Fruit fly (Drosophila melanogaster): ENCODE measurements around the gene Rpn3.

Rpn3 gene

dm6 chr2L:19068393-19068792, 16.8 kb downstream of the Rpn3 start:
- TF ChIP-seq D1 (tag; optimal IDR thresholded peaks at IDR 0.05), result no peak
- no peak for TF ChIP-seq CG8159 (tag; optimal IDR thresholded peaks at IDR 0.05)
- TF ChIP-seq CG15710 (tag; optimal IDR thresholded peaks at IDR 0.05), result no peak
- no peak for TF ChIP-seq CG10348 (GFP tag; IDR thresholded peaks at IDR 0.05)
- no peak for TF ChIP-seq CG34367 (tag; optimal IDR thresholded peaks at IDR 0.05)
- TF ChIP-seq CG32121 (GFP tag; IDR thresholded peaks at IDR 0.05), result no peak
- TF ChIP-seq CG13204 (GFP tag; optimal IDR thresholded peaks at IDR 0.05), result no peak
- no peak for TF ChIP-seq Ets98B (GFP tag; IDR thresholded peaks at IDR 0.05)
- no peak for TF ChIP-seq rn (GFP tag; IDR thresholded peaks at IDR 0.05)
- no peak for TF ChIP-seq fd96Ca (GFP tag; IDR thresholded peaks at IDR 0.05)

- TF ChIP-seq gl (tag; optimal IDR thresholded peaks at IDR 0.05) (no peak), CG13204 (GFP tag; optimal IDR thresholded peaks at IDR 0.05) (no peak), fd96Ca (GFP tag; IDR thresholded peaks at IDR 0.05) (peak; percentile 64; the same call in 2 of the 3 replicates), CG14655 (GFP tag; optimal IDR thresholded peaks at IDR 0.05) (no peak)
These were observed 18.1 kb downstream of the Rpn3 start, which contains the start of gene CG10702 for dm6 chr2L:19069548-19070145. Gene CG10702, minus strand, starts transcription at chr2L:19069851.

dm6 chr2L:19071713-19072112, 20.1 kb downstream of the Rpn3 start:
- TF ChIP-seq CG10348 (GFP tag; IDR thresholded peaks at IDR 0.05) (no peak), CG9948 (tag; optimal IDR thresholded peaks at IDR 0.05) (no peak), gl (tag; optimal IDR thresholded peaks at IDR 0.05) (no peak), D1 (tag; optimal IDR thresholded peaks at IDR 0.05) (no peak), Pif1B (GFP tag; optimal IDR thresholded peaks at IDR 0.05) (no peak), CG4496 (GFP tag; IDR thresholded peaks at IDR 0.05) (no peak), CG32121 (GFP tag; IDR thresholded peaks at IDR 0.05) (no peak), Snoo (tag; optimal IDR thresholded peaks at IDR 0.05) (no peak), Pif1A (GFP tag; optimal IDR thresholded peaks at IDR 0.05) (no peak), fd96Ca (GFP tag; IDR thresholded peaks at IDR 0.05) (no peak), CG34367 (tag; optimal IDR thresholded peaks at IDR 0.05) (no peak), Ets98B (GFP tag; IDR thresholded peaks at IDR 0.05) (no peak), CG14655 (GFP tag; optimal IDR thresholded peaks at IDR 0.05) (no peak), CG13204 (GFP tag; optimal IDR thresholded peaks at IDR 0.05) (no peak), CG17806 (tag; optimal IDR thresholded peaks at IDR 0.05) (no peak), CG8301 (tag; optimal IDR thresholded peaks at IDR 0.05) (no peak), rn (GFP tag; IDR thresholded peaks at IDR 0.05) (no peak), CG8159 (tag; optimal IDR thresholded peaks at IDR 0.05) (no peak), EcR (GFP tag; optimal IDR thresholded peaks at IDR 0.05) (no peak), CG12605 (GFP tag; IDR thresholded peaks at IDR 0.05) (no peak)

dm6 chr2L:19074099-19074828, 22.7 kb downstream of the Rpn3 start, which contains the start of gene CG17572:
Gene CG17572, minus strand, starts transcription at chr2L:19074149.
- TF ChIP-seq Ets98B (GFP tag; IDR thresholded peaks at IDR 0.05) (no peak), CG15710 (tag; optimal IDR thresholded peaks at IDR 0.05) (no peak), gl (tag; optimal IDR thresholded peaks at IDR 0.05) (no peak), CG13204 (GFP tag; optimal IDR thresholded peaks at IDR 0.05) (no peak), CG8159 (tag; optimal IDR thresholded peaks at IDR 0.05) (no peak), CG9948 (tag; optimal IDR thresholded peaks at IDR 0.05) (no peak), CG32121 (GFP tag; IDR thresholded peaks at IDR 0.05) (no peak), Pif1B (GFP tag; optimal IDR thresholded peaks at IDR 0.05) (no peak), CG34367 (tag; optimal IDR thresholded peaks at IDR 0.05) (no peak), CG17806 (tag; optimal IDR thresholded peaks at IDR 0.05) (no peak), CG4496 (GFP tag; IDR thresholded peaks at IDR 0.05) (no peak), fd96Ca (GFP tag; IDR thresholded peaks at IDR 0.05) (no peak), CG10348 (GFP tag; IDR thresholded peaks at IDR 0.05) (no peak), CG8301 (tag; optimal IDR thresholded peaks at IDR 0.05) (no peak), rn (GFP tag; IDR thresholded peaks at IDR 0.05) (no peak), Pif1A (GFP tag; optimal IDR thresholded peaks at IDR 0.05) (no peak)

dm6 chr2L:19078928-19079327, 27.3 kb downstream of the Rpn3 start, which contains the start of gene CG10700:
Gene CG10700, minus strand, starts transcription at chr2L:19079028.
- TF ChIP-seq gl (tag; optimal IDR thresholded peaks at IDR 0.05), result no peak
- TF ChIP-seq CG34367 (tag; optimal IDR thresholded peaks at IDR 0.05), result no peak
- no peak for TF ChIP-seq CG4496 (GFP tag; IDR thresholded peaks at IDR 0.05)
- TF ChIP-seq EcR (GFP tag; optimal IDR thresholded peaks at IDR 0.05), result no peak
- TF ChIP-seq CG10348 (GFP tag; IDR thresholded peaks at IDR 0.05), result no peak
- no peak for TF ChIP-seq CG14655 (GFP tag; optimal IDR thresholded peaks at IDR 0.05)
- TF ChIP-seq CG13204 (GFP tag; optimal IDR thresholded peaks at IDR 0.05), result no peak
- TF ChIP-seq Pif1A (GFP tag; optimal IDR thresholded peaks at IDR 0.05), result no peak

- no peak for TF ChIP-seq EcR (GFP tag; optimal IDR thresholded peaks at IDR 0.05)
- no peak for TF ChIP-seq CG8159 (tag; optimal IDR thresholded peaks at IDR 0.05)
- no peak for TF ChIP-seq fd96Ca (GFP tag; IDR thresholded peaks at IDR 0.05)
- TF ChIP-seq CG12605 (GFP tag; IDR thresholded peaks at IDR 0.05), result no peak
- TF ChIP-seq CG17806 (tag; optimal IDR thresholded peaks at IDR 0.05), result no peak
- TF ChIP-seq CG15710 (tag; optimal IDR thresholded peaks at IDR 0.05), result no peak
- TF ChIP-seq rn (GFP tag; IDR thresholded peaks at IDR 0.05), result no peak
- TF ChIP-seq CG34367 (tag; optimal IDR thresholded peaks at IDR 0.05), result no peak
These were observed 28.2 kb downstream of the Rpn3 start for dm6 chr2L:19079742-19080141.
